Worm (Caenorhabditis elegans) whole organism, L4 larva: ENCODE results near the gene srx-58.

Experiments
- Y105C5A.15 ChIP-seq: fragments of 200-800 bp; sonication (Bioruptor generic); IDR thresholded peaks from 2 replicates; pipeline ENCODE4 v1.3.6; 2022; ENCODE audit warnings: missing genetic modification characterization, missing compliant biosample characterization
- aly-2 ChIP-seq: sonication (generic microtip); optimal IDR thresholded peaks from 2 replicates; lab custom pipeline; 2018; ENCODE audit warnings: missing biosample characterization, missing genetic modification characterization
- ceh-32 ChIP-seq: sonication (generic microtip); optimal IDR thresholded peaks from 2 replicates; lab custom pipeline; 2016; ENCODE audit warnings: mild to moderate bottlenecking, missing genetic modification characterization, missing compliant biosample characterization; ENCODE audit not compliant: poor library complexity
- cey-2 ChIP-seq: sonication (generic microtip); optimal IDR thresholded peaks from 3 replicates; lab custom pipeline; 2017; ENCODE audit warnings: missing genetic modification characterization, mild to moderate bottlenecking, missing compliant biosample characterization, antibody characterized with exemption, borderline replicate concordance; ENCODE audit not compliant: insufficient read depth
- dve-1 ChIP-seq: sonication (generic microtip); optimal IDR thresholded peaks from 2 replicates; lab custom pipeline; 2017; ENCODE audit warnings: antibody characterized with exemption, mild to moderate bottlenecking, missing genetic modification characterization, missing compliant biosample characterization; ENCODE audit not compliant: insufficient read depth
- lin-1 ChIP-seq: fragments of 200-800 bp; sonication (Bioruptor generic); IDR thresholded peaks from 2 replicates; pipeline ENCODE4 v1.3.6; 2022; ENCODE audit warnings: missing genetic modification reagents, missing genetic modification characterization, missing compliant biosample characterization
- nhr-76 ChIP-seq: fragments of 150-350 bp; optimal IDR thresholded peaks from 2 replicates; lab custom pipeline; 2014; ENCODE audit warnings: missing biosample characterization, missing genetic modification characterization
- nhr-77 ChIP-seq: fragments of 150-350 bp; optimal IDR thresholded peaks from 2 replicates; lab custom pipeline; 2014; ENCODE audit warnings: missing biosample characterization, missing genetic modification characterization
- rbr-2 ChIP-seq: sonication (generic microtip); optimal IDR thresholded peaks from 2 replicates; lab custom pipeline; 2016; ENCODE audit warnings: missing genotype, missing genetic modification characterization, missing compliant biosample characterization
- snpc-4 ChIP-seq: fragments of 150-350 bp; optimal IDR thresholded peaks from 2 replicates; lab custom pipeline; 2014; ENCODE audit warnings: missing biosample characterization, missing genetic modification characterization
- unc-130 ChIP-seq: sonication (generic microtip); optimal IDR thresholded peaks from 2 replicates; lab custom pipeline; 2016; ENCODE audit warnings: missing genetic modification reagents, missing genetic modification characterization, missing compliant biosample characterization
- unc-62 ChIP-seq, 3 experiments: fragments of 150-350 bp in 1 of 3; sonication (generic microtip); optimal IDR thresholded peaks in 2 of 3; peaks in 1 of 3; 1 replicate in 1 of 3; 2 replicates in 2 of 3; lab custom pipeline; 2014 to 2017; ENCODE audit warnings: missing biosample characterization in 3 of 3, missing genetic modification characterization in 3 of 3, missing genetic modification reagents in 3 of 3, missing genotype in 1 of 3

- TF ChIP-seq cey-2 (tag; lab: Kevin White, UChicago) (no peak), nhr-77 (tag; lab: Kevin White, UChicago) (no peak), unc-62 (GFP tag; optimal IDR thresholded peaks at IDR 0.05 in 1 of 2; lab: Kevin White, UChicago) (no peak), unc-62 (tag; optimal IDR thresholded peaks at IDR 0.05; lab: Kevin White, UChicago) (no peak), unc-130 (GFP tag; lab: Kevin White, UChicago) (no peak), aly-2 (tag; lab: Kevin White, UChicago) (no peak), snpc-4 (tag; lab: Kevin White, UChicago) (no peak), lin-1 (no peak), ceh-32 (tag; lab: Kevin White, UChicago) (no peak), rbr-2 (tag; lab: Kevin White, UChicago) (no peak), nhr-76 (tag; lab: Kevin White, UChicago) (no peak), Y105C5A.15 (GFP tag; lab: Robert Waterston, UW) (no peak), dve-1 (tag; lab: Kevin White, UChicago) (no peak)
These were observed 36.5 kb upstream of the srx-58 start, which contains the start of the genes srt-22 and nhr-246 for ce11 chrV:15315827-15316527.
